Fruit fly (Drosophila melanogaster) whole organism, embryonic: ENCODE data around the gene eIF4A.

ENCODE experiments used
- Aef1 ChIP-seq: fragments of 200-800 bp; sonication (Bioruptor generic); IDR thresholded peaks from 3 replicates; pipeline ENCODE4 v1.3.6; 2022; ENCODE audit warnings: missing biosample characterization, missing genetic modification characterization
- Atf3 ChIP-seq: fragments of 200-800 bp; sonication (Bioruptor generic); optimal IDR thresholded peaks from 3 replicates; lab custom pipeline; 2016; ENCODE audit warnings: missing biosample characterization, missing genetic modification characterization
- BtbVII ChIP-seq: fragments of 200-800 bp; sonication (Bioruptor generic); optimal IDR thresholded peaks from 3 replicates; lab custom pipeline; 2017; ENCODE audit warnings: missing biosample characterization, mild to moderate bottlenecking, missing genetic modification characterization
- CG10366 ChIP-seq: fragments of 200-800 bp; sonication (Bioruptor generic); IDR thresholded peaks from 2 replicates; pipeline ENCODE4 v1.3.6; 2022; ENCODE audit warnings: missing biosample characterization, missing genetic modification characterization
- CG13424 ChIP-seq: fragments of 200-800 bp; sonication (Bioruptor generic); optimal IDR thresholded peaks from 2 replicates; lab custom pipeline; 2019; ENCODE audit warnings: missing biosample characterization, mild to moderate bottlenecking, missing genetic modification characterization, moderate library complexity
- CG15269 ChIP-seq: fragments of 200-800 bp; sonication (Bioruptor generic); optimal IDR thresholded peaks from 2 replicates; lab custom pipeline; 2018; ENCODE audit warnings: missing biosample characterization, mild to moderate bottlenecking, missing genetic modification characterization, moderate library complexity
- CG17568 ChIP-seq: fragments of 200-800 bp; sonication (Bioruptor generic); optimal IDR thresholded peaks from 2 replicates; lab custom pipeline; 2018; ENCODE audit warnings: missing biosample characterization, mild to moderate bottlenecking, missing genetic modification characterization, moderate library complexity
- CG2712 ChIP-seq: fragments of 200-800 bp; optimal IDR thresholded peaks from 3 replicates; lab custom pipeline; 2019; ENCODE audit warnings: missing biosample characterization, mild to moderate bottlenecking, missing genetic modification characterization, moderate library complexity
- CG34224 ChIP-seq: fragments of 200-800 bp; sonication (Bioruptor generic); IDR thresholded peaks from 3 replicates; pipeline ENCODE4 v1.3.6; 2022; ENCODE audit warnings: missing biosample characterization, missing genetic modification characterization; ENCODE audit not compliant: partially characterized antibody
- CG34422 ChIP-seq: fragments of 200-800 bp; sonication (Bioruptor generic); IDR thresholded peaks from 3 replicates; pipeline ENCODE4 v1.3.6; 2022; ENCODE audit warnings: missing biosample characterization, missing genetic modification characterization
- CG6175 ChIP-seq: fragments of 200-800 bp; sonication (Bioruptor generic); IDR thresholded peaks from 3 replicates; pipeline ENCODE4 v1.3.6; 2022; ENCODE audit warnings: missing biosample characterization, missing genetic modification characterization
- CG6854 ChIP-seq: fragments of 200-800 bp; sonication (Bioruptor generic); optimal IDR thresholded peaks from 3 replicates; lab custom pipeline; 2017; ENCODE audit warnings: missing biosample characterization, mild to moderate bottlenecking, missing genetic modification characterization
- CG9215 ChIP-seq: fragments of 200-800 bp; sonication (Bioruptor generic); IDR thresholded peaks from 2 replicates; pipeline ENCODE4 v1.3.6; 2022; ENCODE audit warnings: missing biosample characterization, missing genetic modification characterization
- CG9609 ChIP-seq: fragments of 200-800 bp; sonication (Bioruptor generic); optimal IDR thresholded peaks from 3 replicates; lab custom pipeline; 2016; ENCODE audit warnings: missing biosample characterization, missing genetic modification characterization
- CG9876 ChIP-seq: fragments of 200-800 bp; sonication (Bioruptor generic); optimal IDR thresholded peaks from 2 replicates; lab custom pipeline; 2016; ENCODE audit warnings: missing biosample characterization, missing genetic modification characterization
- CG9932 ChIP-seq: fragments of 200-800 bp; sonication (Bioruptor generic); IDR thresholded peaks from 2 replicates; pipeline ENCODE4 v1.3.6; 2022; ENCODE audit warnings: missing biosample characterization, missing genetic modification characterization
- Doc3 ChIP-seq: fragments of 200-800 bp; sonication (Bioruptor generic); IDR thresholded peaks from 3 replicates; pipeline ENCODE4 v1.3.6; 2022; ENCODE audit warnings: missing biosample characterization, missing genetic modification characterization; ENCODE audit not compliant: partially characterized antibody
- Dp ChIP-seq: fragments of 200-800 bp; sonication (Bioruptor generic); optimal IDR thresholded peaks from 2 replicates; lab custom pipeline; 2018; ENCODE audit warnings: missing biosample characterization, mild to moderate bottlenecking, missing genetic modification characterization, moderate library complexity
- Hr51 ChIP-seq, 2 experiments: fragments of 200-800 bp; sonication (Bioruptor generic); optimal IDR thresholded peaks; 2 replicates in 1 of 2; 3 replicates in 1 of 2; lab custom pipeline; 2016 to 2018; ENCODE audit warnings: missing biosample characterization in 2 of 2, missing genetic modification characterization in 2 of 2, mild to moderate bottlenecking in 1 of 2, moderate library complexity in 1 of 2
- Pdp1 ChIP-seq, 2 experiments: fragments of 200-800 bp; sonication (Bioruptor generic); optimal IDR thresholded peaks; 3 replicates each; lab custom pipeline; 2016; ENCODE audit warnings: missing biosample characterization in 2 of 2, missing genetic modification characterization in 2 of 2, mild to moderate bottlenecking in 1 of 2, moderate library complexity in 1 of 2
- Rfx ChIP-seq: fragments of 200-800 bp; sonication (Bioruptor generic); IDR thresholded peaks from 2 replicates; pipeline ENCODE4 v1.3.6; 2022; ENCODE audit warnings: missing biosample characterization, missing genetic modification characterization
- Side ChIP-seq: fragments of 200-800 bp; sonication (Bioruptor generic); optimal IDR thresholded peaks from 2 replicates; lab custom pipeline; 2016; ENCODE audit warnings: missing biosample characterization, missing genetic modification characterization
- Sin3A ChIP-seq: fragments of >200 bp; optimal IDR thresholded peaks from 2 replicates; lab custom pipeline; 2018
- Six4 ChIP-seq: fragments of 200-800 bp; sonication (Bioruptor generic); optimal IDR thresholded peaks from 2 replicates; lab custom pipeline; 2016; ENCODE audit warnings: missing biosample characterization, missing genetic modification characterization
- Ssrp ChIP-seq: fragments of 200-800 bp; sonication (Bioruptor generic); optimal IDR thresholded peaks from 2 replicates; lab custom pipeline; 2018; ENCODE audit warnings: missing biosample characterization, mild to moderate bottlenecking, missing genetic modification characterization, moderate library complexity
- Trl ChIP-seq, 3 experiments: fragments of >200 bp in 2 of 3; fragments of 200-800 bp in 1 of 3; sonication (Bioruptor generic) in 1 of 3; optimal IDR thresholded peaks; 2 replicates in 1 of 3; 3 replicates in 2 of 3; lab custom pipeline; 2016 to 2017; ENCODE audit warnings: missing biosample characterization in 1 of 3, missing genetic modification characterization in 1 of 3
- Xbp1 ChIP-seq: fragments of 200-800 bp; sonication (Bioruptor generic); optimal IDR thresholded peaks from 3 replicates; lab custom pipeline; 2016; ENCODE audit warnings: missing biosample characterization, mild to moderate bottlenecking, missing genetic modification characterization
- ab ChIP-seq: fragments of 200-800 bp; sonication (Bioruptor generic); optimal IDR thresholded peaks from 2 replicates; lab custom pipeline; 2016; ENCODE audit warnings: missing biosample characterization, missing genetic modification characterization
- bcd ChIP-seq: fragments of 200-800 bp; sonication (Bioruptor generic); optimal IDR thresholded peaks from 2 replicates; lab custom pipeline; 2017; ENCODE audit warnings: missing biosample characterization, mild to moderate bottlenecking, missing genetic modification characterization
- bowl ChIP-seq: fragments of 200-800 bp; sonication (Bioruptor generic); IDR thresholded peaks from 2 replicates; pipeline ENCODE4 v1.3.6; 2022; ENCODE audit warnings: missing biosample characterization, missing genetic modification characterization
- chinmo ChIP-seq: fragments of 200-800 bp; sonication (Bioruptor generic); IDR thresholded peaks from 4 replicates; pipeline ENCODE4 v1.3.6; 2022; ENCODE audit warnings: missing biosample characterization, missing genetic modification characterization; ENCODE audit not compliant: partially characterized antibody
- dpn ChIP-seq, 2 experiments: fragments of 200-800 bp; sonication (Bioruptor generic); optimal IDR thresholded peaks; 3 replicates each; lab custom pipeline; 2016; ENCODE audit warnings: missing biosample characterization in 2 of 2, missing genetic modification characterization in 2 of 2
- en ChIP-seq: fragments of 200-800 bp; sonication (Bioruptor generic); optimal IDR thresholded peaks from 2 replicates; lab custom pipeline; 2016; ENCODE audit warnings: missing biosample characterization, missing genetic modification characterization
- gcm2 ChIP-seq: fragments of 200-800 bp; sonication (Bioruptor generic); optimal IDR thresholded peaks from 2 replicates; lab custom pipeline; 2016; ENCODE audit warnings: missing biosample characterization, missing genetic modification characterization
- gfzf ChIP-seq: fragments of 200-800 bp; sonication (Bioruptor generic); optimal IDR thresholded peaks from 2 replicates; lab custom pipeline; 2016; ENCODE audit warnings: missing biosample characterization, mild to moderate bottlenecking, missing genetic modification characterization, moderate library complexity
- grau ChIP-seq: fragments of 200-800 bp; optimal IDR thresholded peaks from 3 replicates; lab custom pipeline; 2019; ENCODE audit warnings: missing biosample characterization, mild to moderate bottlenecking, missing genetic modification characterization, moderate library complexity
- klu ChIP-seq: fragments of 200-800 bp; sonication (Bioruptor generic); IDR thresholded peaks from 2 replicates; pipeline ENCODE4 v1.3.6; 2022; ENCODE audit warnings: missing biosample characterization, missing genetic modification characterization
- oc ChIP-seq: fragments of 200-800 bp; sonication (Bioruptor generic); optimal IDR thresholded peaks from 2 replicates; lab custom pipeline; 2018; ENCODE audit warnings: missing biosample characterization, mild to moderate bottlenecking, missing genetic modification characterization, moderate library complexity
- pfk ChIP-seq: fragments of 200-800 bp; sonication (Bioruptor generic); optimal IDR thresholded peaks from 2 replicates; lab custom pipeline; 2018; ENCODE audit warnings: missing biosample characterization, mild to moderate bottlenecking, missing genetic modification characterization, moderate library complexity
- pita ChIP-seq: fragments of 200-800 bp; sonication (Bioruptor generic); optimal IDR thresholded peaks from 2 replicates; lab custom pipeline; 2017; ENCODE audit warnings: missing biosample characterization, mild to moderate bottlenecking, missing genetic modification characterization
- scrt ChIP-seq: fragments of 200-800 bp; sonication (Bioruptor generic); optimal IDR thresholded peaks from 2 replicates; lab custom pipeline; 2018; ENCODE audit warnings: missing biosample characterization, mild to moderate bottlenecking, missing genetic modification characterization, moderate library complexity
- sens-2 ChIP-seq: fragments of 200-800 bp; sonication (Bioruptor generic); IDR thresholded peaks from 2 replicates; pipeline ENCODE4 v1.3.6; 2022; ENCODE audit warnings: missing biosample characterization, missing genetic modification characterization
- trh ChIP-seq: fragments of 200-800 bp; sonication (Bioruptor generic); optimal IDR thresholded peaks from 2 replicates; lab custom pipeline; 2016; ENCODE audit warnings: missing biosample characterization, missing genetic modification characterization
- ttk ChIP-seq: fragments of 200-800 bp; sonication (Bioruptor generic); IDR thresholded peaks from 2 replicates; pipeline ENCODE4 v2.1.2; 2022; ENCODE audit warnings: missing biosample characterization, missing genetic modification characterization
- vfl ChIP-seq: fragments of 200-800 bp; sonication (Bioruptor generic); optimal IDR thresholded peaks from 2 replicates; lab custom pipeline; 2016; ENCODE audit warnings: missing biosample characterization, missing genetic modification characterization
- zen ChIP-seq: fragments of 200-800 bp; sonication (Bioruptor generic); optimal IDR thresholded peaks from 3 replicates; lab custom pipeline; 2018; ENCODE audit warnings: missing biosample characterization, mild to moderate bottlenecking, missing genetic modification characterization, moderate library complexity
- zen2 ChIP-seq: fragments of 200-800 bp; sonication (Bioruptor generic); IDR thresholded peaks from 3 replicates; pipeline ENCODE4 v1.3.6; 2022; ENCODE audit warnings: missing biosample characterization, missing genetic modification characterization; ENCODE audit not compliant: partially characterized antibody

eIF4A gene

DNA sequence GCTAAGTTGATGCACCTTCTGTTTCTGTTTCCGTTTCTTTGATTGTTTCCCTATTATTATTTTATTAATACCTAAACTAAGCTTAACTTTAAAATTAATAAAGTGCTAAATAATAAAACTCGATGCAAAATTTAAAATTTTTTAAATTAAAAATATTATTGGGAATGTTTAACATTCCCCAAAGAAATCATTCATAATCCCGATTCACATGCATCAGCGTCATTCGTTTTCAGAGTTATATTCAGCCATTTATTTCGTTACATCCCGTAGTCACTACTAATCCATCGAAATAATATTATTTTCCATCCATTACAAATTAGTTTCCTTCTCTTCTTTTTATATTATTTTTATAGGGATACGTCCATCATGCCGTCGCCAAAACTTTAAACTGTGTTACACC lies 34.1 kb upstream of the eIF4A start:
- no peak for TF ChIP-seq ttk (GFP tag; lab: Robert Waterston, UW)
- no peak for TF ChIP-seq CG17568 (GFP tag; lab: Kevin White, UChicago)
- no peak for TF ChIP-seq CG13424 (tag; lab: Kevin White, UChicago)
- TF ChIP-seq en (GFP tag; lab: Kevin White, UChicago): no peak

DNA sequence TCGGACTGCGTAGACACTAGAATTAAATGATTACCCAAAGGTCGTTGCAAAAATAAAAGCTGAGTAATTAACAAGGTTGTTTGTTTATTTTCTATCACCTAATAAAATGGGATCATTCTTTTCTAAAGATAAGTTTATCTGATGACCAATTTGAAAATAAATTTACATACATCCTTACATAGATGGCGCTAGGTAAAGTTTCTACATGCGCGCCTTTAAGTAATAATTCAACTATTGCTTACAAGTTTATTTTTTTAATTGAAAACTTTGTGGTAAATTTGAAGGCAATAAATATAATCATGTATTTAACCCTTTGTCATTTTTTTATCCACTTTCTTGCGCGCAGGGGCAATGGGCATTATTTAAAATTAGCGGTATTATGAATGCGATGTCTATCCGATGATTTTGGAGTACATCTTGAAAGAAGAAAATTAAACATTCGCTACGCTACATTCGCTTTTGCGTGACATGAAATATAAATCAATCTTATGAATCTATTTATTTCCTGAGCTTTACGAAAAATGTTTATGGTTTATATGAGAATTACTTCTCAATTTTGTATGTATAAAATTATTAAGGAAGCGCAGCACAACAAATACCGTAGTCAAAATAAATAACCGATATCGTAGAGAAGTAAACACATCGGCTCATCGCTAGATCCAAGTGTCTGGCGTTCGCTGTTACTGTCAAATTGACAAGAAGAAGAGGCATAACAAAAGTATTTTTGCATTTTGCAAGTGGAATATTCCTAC lies 32.6 kb upstream of the eIF4A start, which contains the start of gene CG9044:
CG9044 (plus strand) TSS at position 676 of the 752 bp plus-strand sequence.
- TF ChIP-seq Side (GFP tag; lab: Kevin White, UChicago): peak; percentile 55
- peak; percentile 22; the same call in 2 of the 3 replicates for TF ChIP-seq Aef1 (GFP tag; lab: Robert Waterston, UW)
- no peak for TF ChIP-seq sens-2 (GFP tag; lab: Robert Waterston, UW)
- TF ChIP-seq bcd (GFP tag; lab: Kevin White, UChicago): no peak
- no peak for TF ChIP-seq scrt
- peak; percentile 52 for TF ChIP-seq trh (GFP tag; lab: Kevin White, UChicago)
- TF ChIP-seq CG6175 (GFP tag; lab: Robert Waterston, UW): no peak
- no peak for TF ChIP-seq CG15269 (tag; lab: Kevin White, UChicago)
- TF ChIP-seq vfl (GFP tag; lab: Kevin White, UChicago): peak; percentile 23
- no peak for TF ChIP-seq pita (GFP tag; lab: Kevin White, UChicago)
- TF ChIP-seq Dp (GFP tag; lab: Kevin White, UChicago): peak; percentile 75
- no peak for TF ChIP-seq pfk
- no peak for TF ChIP-seq CG6854 (GFP tag; lab: Kevin White, UChicago)
- no peak for TF ChIP-seq oc
- peak; percentile 66 for TF ChIP-seq CG9215 (GFP tag; lab: Robert Waterston, UW)
- TF ChIP-seq BtbVII (GFP tag; lab: Kevin White, UChicago): peak; percentile 0
- peak in 1 of 2 experiments; percentile 66 for TF ChIP-seq Hr51 (GFP tag; optimal IDR thresholded peaks at IDR 0.05; lab: Kevin White, UChicago)
- TF ChIP-seq klu (GFP tag; lab: Robert Waterston, UW): peak; percentile 42; the same call in 1 of the 2 replicates
- TF ChIP-seq dpn (GFP tag; optimal IDR thresholded peaks at IDR 0.05; lab: Kevin White, UChicago): peak; percentile 59 to 72
- peak; percentile 81; the same call in 2 of the 4 replicates for TF ChIP-seq chinmo (GFP tag; lab: Robert Waterston, UW)
- TF ChIP-seq Doc3: peak; percentile 91
- TF ChIP-seq CG9609 (GFP tag; lab: Kevin White, UChicago): peak; percentile 61
- TF ChIP-seq grau (tag; lab: Kevin White, UChicago): no peak
- TF ChIP-seq CG9876 (GFP tag; lab: Kevin White, UChicago): peak; percentile 38
- no peak for TF ChIP-seq gcm2 (GFP tag; lab: Kevin White, UChicago)
- peak; percentile 49; the same call in 1 of the 3 replicates for TF ChIP-seq CG34422 (GFP tag; lab: Robert Waterston, UW)
- no peak for TF ChIP-seq bowl (GFP tag; lab: Robert Waterston, UW)
- TF ChIP-seq zen (tag; lab: Kevin White, UChicago): peak; percentile 36
- peak; percentile 71 for TF ChIP-seq Xbp1 (GFP tag; lab: Kevin White, UChicago)
- TF ChIP-seq Sin3A: peak; percentile 63
- TF ChIP-seq Trl (optimal IDR thresholded peaks at IDR 0.05; lab: Kevin White, UChicago): no peak
- peak; percentile 67 for TF ChIP-seq Trl (GFP tag; optimal IDR thresholded peaks at IDR 0.05; lab: Kevin White, UChicago)
- TF ChIP-seq Ssrp (tag; lab: Kevin White, UChicago): peak; percentile 49
- peak; percentile 73; the same call in 1 of the 2 replicates for TF ChIP-seq Rfx (GFP tag; lab: Robert Waterston, UW)
- TF ChIP-seq Pdp1 (GFP tag; optimal IDR thresholded peaks at IDR 0.05; lab: Kevin White, UChicago): peak; percentile 67 to 69
- no peak for TF ChIP-seq ab (GFP tag; lab: Kevin White, UChicago)
- TF ChIP-seq CG34224: peak; percentile 83
- TF ChIP-seq CG10366: 0 out of 2 replicates have a peak, but pooled peaks have one; percentile 40
- TF ChIP-seq Six4: peak; percentile 7
- TF ChIP-seq CG9932 (GFP tag; lab: Robert Waterston, UW): peak; percentile 80
- TF ChIP-seq gfzf: peak; percentile 19
- peak; percentile 37 for TF ChIP-seq Atf3 (GFP tag; lab: Kevin White, UChicago)
- peak; percentile 68; the same call in 2 of the 3 replicates for TF ChIP-seq zen2 (GFP tag; lab: Robert Waterston, UW)
- peak; percentile 67 for TF ChIP-seq CG2712 (tag; lab: Kevin White, UChicago)
